Worm (Caenorhabditis elegans): ENCODE results near the gene psme-3.

psme-3 gene

ce11 chrIII:11607870-11608269 lies 39.9 kb downstream of the psme-3 start, which contains the start of gene Y66D12A.1:
TSS of gene Y66D12A.1 (plus strand) at chrIII:11608170.
- TF ChIP-seq nhr-28 (tag; optimal IDR thresholded peaks at IDR 0.05) (no peak), sox-4 (tag; optimal IDR thresholded peaks at IDR 0.05) (no peak)

ce11 chrIII:11609568-11609967 lies 41.6 kb downstream of the psme-3 start, which contains the start of gene Y66D12A.30:
TSS of gene Y66D12A.30 (plus strand) at chrIII:11609868.
- no peak for TF ChIP-seq pag-3 (tag; optimal IDR thresholded peaks at IDR 0.05; ENCODE audit: borderline replicate concordance, insufficient read depth)
- no peak for TF ChIP-seq nhr-77 (tag; optimal IDR thresholded peaks at IDR 0.05)
- TF ChIP-seq mab-9 (GFP tag; IDR thresholded peaks at IDR 0.05) = no peak
- TF ChIP-seq alr-1 (tag; optimal IDR thresholded peaks at IDR 0.05; ENCODE audit: borderline replicate concordance) = no peak
- no peak for TF ChIP-seq sox-4 (tag; optimal IDR thresholded peaks at IDR 0.05)
- no peak for TF ChIP-seq pqm-1 (tag; optimal IDR thresholded peaks at IDR 0.05)
- TF ChIP-seq fkh-8 (tag; optimal IDR thresholded peaks at IDR 0.05) = peak; percentile 14

ce11 chrIII:11611618-11612247 lies 43.8 kb downstream of the psme-3 start:
- no peak for TF ChIP-seq nhr-237 (tag; optimal IDR thresholded peaks at IDR 0.05)
- TF ChIP-seq ceh-8 (GFP tag; optimal IDR thresholded peaks at IDR 0.05) = peak; percentile 86

- TF ChIP-seq pag-3 (tag; optimal IDR thresholded peaks at IDR 0.05; ENCODE audit: borderline replicate concordance, insufficient read depth) (no peak), swsn-7 (tag; optimal IDR thresholded peaks at IDR 0.05) (no peak), isw-1 (GFP tag; IDR thresholded peaks at IDR 0.05) (no peak)
Observed at ce11 chrIII:11612371-11612770, 44.4 kb downstream of the psme-3 start, which contains the start of the genes Y66A7A.9 and Y66A7A.4. TSS of gene Y66A7A.9 (minus strand) at chrIII:11612471. TSS of gene Y66A7A.4 (plus strand) at chrIII:11612607.

- peak; percentile 14 for TF ChIP-seq nhr-85 (tag)
Observed at ce11 chrIII:11614325-11614724, 46.4 kb downstream of the psme-3 start.

- TF ChIP-seq swsn-7 (tag; optimal IDR thresholded peaks at IDR 0.05) (no peak), snpc-4 (tag; optimal IDR thresholded peaks at IDR 0.05) (no peak), unc-130 (tag; optimal IDR thresholded peaks at IDR 0.05) (no peak), nhr-47 (tag; optimal IDR thresholded peaks at IDR 0.05) (no peak), xbp-1 (tag; optimal IDR thresholded peaks at IDR 0.05) (no peak), F16B12.6 (tag; optimal IDR thresholded peaks at IDR 0.05) (no peak), nhr-76 (tag; optimal IDR thresholded peaks at IDR 0.05) (no peak), lin-13 (GFP tag; optimal IDR thresholded peaks at IDR 0.05) (no peak), lin-14 (GFP tag; optimal IDR thresholded peaks at IDR 0.05) (no peak), Y116A8C.19 (tag; optimal IDR thresholded peaks at IDR 0.05; ENCODE audit: borderline replicate concordance) (no peak), grh-1 (GFP tag; IDR thresholded peaks at IDR 0.05) (no peak), rnt-1 (tag; optimal IDR thresholded peaks at IDR 0.05) (no peak), ces-1 (GFP tag; optimal IDR thresholded peaks at IDR 0.05) (no peak), fkh-10 (GFP tag; optimal IDR thresholded peaks at IDR 0.05) (no peak), fkh-4 (tag; optimal IDR thresholded peaks at IDR 0.05; ENCODE audit: borderline replicate concordance) (no peak), mab-9 (GFP tag; IDR thresholded peaks at IDR 0.05) (no peak), fos-1 (tag; optimal IDR thresholded peaks at IDR 0.05) (no peak)
Observed at ce11 chrIII:11614874-11615273, 46.9 kb downstream of the psme-3 start.

ce11 chrIII:11615802-11616201 lies 47.9 kb downstream of the psme-3 start:
- TF ChIP-seq fos-1 (tag; optimal IDR thresholded peaks at IDR 0.05) (no peak), zag-1 (tag; optimal IDR thresholded peaks at IDR 0.05) (no peak), nhr-71 (tag; optimal IDR thresholded peaks at IDR 0.05) (no peak), C04F5.9 (tag; optimal IDR thresholded peaks at IDR 0.05) (no peak), ceh-90 (tag; optimal IDR thresholded peaks at IDR 0.05) (no peak), nhr-237 (tag; optimal IDR thresholded peaks at IDR 0.05) (no peak), nhr-11 (tag; optimal IDR thresholded peaks at IDR 0.05) (no peak)
